Fruit fly (Drosophila melanogaster) whole organism, pupa: ENCODE results near the gene CG1636.

Source experiments
- CG10348 ChIP-seq: fragments of 200-800 bp; sonication (Bioruptor generic); IDR thresholded peaks from 2 replicates; pipeline ENCODE4 v1.3.6; 2022; ENCODE audit warnings: missing biosample characterization, missing genetic modification characterization
- CG12605 ChIP-seq: fragments of 200-800 bp; sonication (Bioruptor generic); IDR thresholded peaks from 2 replicates; pipeline ENCODE4 v1.3.6; 2022; ENCODE audit warnings: missing biosample characterization, missing genetic modification characterization
- CG13204 ChIP-seq: fragments of 200-800 bp; sonication (Bioruptor generic); optimal IDR thresholded peaks from 2 replicates; lab custom pipeline; 2018; ENCODE audit warnings: missing biosample characterization, mild to moderate bottlenecking, missing genetic modification characterization, moderate library complexity
- CG14655 ChIP-seq: fragments of 200-800 bp; sonication (Bioruptor generic); optimal IDR thresholded peaks from 3 replicates; lab custom pipeline; 2017; ENCODE audit warnings: mild to moderate bottlenecking, missing biosample characterization, missing genetic modification reagents, missing genetic modification characterization
- CG15710 ChIP-seq: fragments of 200-800 bp; sonication (Bioruptor generic); optimal IDR thresholded peaks from 2 replicates; lab custom pipeline; 2018; ENCODE audit warnings: missing biosample characterization, mild to moderate bottlenecking, missing genetic modification characterization, moderate library complexity
- CG17806 ChIP-seq: fragments of 200-800 bp; sonication (Bioruptor generic); optimal IDR thresholded peaks from 2 replicates; lab custom pipeline; 2018; ENCODE audit warnings: missing biosample characterization, mild to moderate bottlenecking, missing genetic modification characterization, moderate library complexity
- CG32121 ChIP-seq: fragments of 200-800 bp; sonication (Bioruptor generic); IDR thresholded peaks from 2 replicates; pipeline ENCODE4 v1.3.6; 2022; ENCODE audit warnings: missing biosample characterization, missing genetic modification characterization
- CG34367 ChIP-seq: fragments of 200-800 bp; sonication (Bioruptor generic); optimal IDR thresholded peaks from 2 replicates; lab custom pipeline; 2018; ENCODE audit warnings: missing biosample characterization, mild to moderate bottlenecking, missing genetic modification characterization
- CG4496 ChIP-seq: fragments of 200-800 bp; sonication (Bioruptor generic); IDR thresholded peaks from 3 replicates; pipeline ENCODE4 v1.3.6; 2022; ENCODE audit warnings: missing biosample characterization, missing genetic modification characterization
- CG8159 ChIP-seq: fragments of 200-800 bp; sonication (Bioruptor generic); optimal IDR thresholded peaks from 3 replicates; lab custom pipeline; 2018; ENCODE audit warnings: missing biosample characterization, mild to moderate bottlenecking, missing genetic modification characterization, moderate library complexity
- CG8301 ChIP-seq: fragments of 200-800 bp; sonication (Bioruptor generic); optimal IDR thresholded peaks from 2 replicates; lab custom pipeline; 2018; ENCODE audit warnings: missing biosample characterization, mild to moderate bottlenecking, missing genetic modification characterization
- CG9948 ChIP-seq: fragments of 200-800 bp; sonication (Bioruptor generic); optimal IDR thresholded peaks from 2 replicates; lab custom pipeline; 2018; ENCODE audit warnings: missing biosample characterization, mild to moderate bottlenecking, missing genetic modification characterization, moderate library complexity
- D1 ChIP-seq: fragments of 200-800 bp; sonication (Bioruptor generic); optimal IDR thresholded peaks from 2 replicates; lab custom pipeline; 2018; ENCODE audit warnings: missing biosample characterization, mild to moderate bottlenecking, missing genetic modification characterization, moderate library complexity
- EcR ChIP-seq: fragments of 200-800 bp; sonication (Bioruptor generic); optimal IDR thresholded peaks from 3 replicates; lab custom pipeline; 2019; ENCODE audit warnings: missing biosample characterization, missing genetic modification characterization, mild to moderate bottlenecking, moderate library complexity, missing genetic modification reagents
- Ets98B ChIP-seq: fragments of 200-800 bp; sonication (Bioruptor generic); IDR thresholded peaks from 2 replicates; pipeline ENCODE4 v1.3.6; 2022; ENCODE audit warnings: missing biosample characterization, missing genetic modification characterization
- Pif1A ChIP-seq: fragments of 200-800 bp; sonication (Bioruptor generic); optimal IDR thresholded peaks from 3 replicates; lab custom pipeline; 2016; ENCODE audit warnings: missing biosample characterization, missing genetic modification characterization
- Pif1B ChIP-seq: fragments of 200-800 bp; sonication (Bioruptor generic); optimal IDR thresholded peaks from 3 replicates; lab custom pipeline; 2016; ENCODE audit warnings: missing biosample characterization, missing genetic modification characterization
- Snoo ChIP-seq: fragments of 200-800 bp; sonication (Bioruptor generic); optimal IDR thresholded peaks from 3 replicates; lab custom pipeline; 2017; ENCODE audit warnings: missing biosample characterization, mild to moderate bottlenecking, missing genetic modification characterization, inconsistent platforms
- fd96Ca ChIP-seq: fragments of 200-800 bp; sonication (Bioruptor generic); IDR thresholded peaks from 3 replicates; pipeline ENCODE4 v1.3.6; 2022; ENCODE audit warnings: missing biosample characterization, missing genetic modification characterization
- gl ChIP-seq: fragments of 200-800 bp; sonication (Bioruptor generic); optimal IDR thresholded peaks from 2 replicates; lab custom pipeline; 2018; ENCODE audit warnings: missing biosample characterization, mild to moderate bottlenecking, missing genetic modification characterization
- rn ChIP-seq: fragments of 200-800 bp; sonication (Bioruptor generic); IDR thresholded peaks from 2 replicates; pipeline ENCODE4 v1.3.6; 2022; ENCODE audit warnings: missing biosample characterization, missing genetic modification characterization

The CG1636 gene

DNA sequence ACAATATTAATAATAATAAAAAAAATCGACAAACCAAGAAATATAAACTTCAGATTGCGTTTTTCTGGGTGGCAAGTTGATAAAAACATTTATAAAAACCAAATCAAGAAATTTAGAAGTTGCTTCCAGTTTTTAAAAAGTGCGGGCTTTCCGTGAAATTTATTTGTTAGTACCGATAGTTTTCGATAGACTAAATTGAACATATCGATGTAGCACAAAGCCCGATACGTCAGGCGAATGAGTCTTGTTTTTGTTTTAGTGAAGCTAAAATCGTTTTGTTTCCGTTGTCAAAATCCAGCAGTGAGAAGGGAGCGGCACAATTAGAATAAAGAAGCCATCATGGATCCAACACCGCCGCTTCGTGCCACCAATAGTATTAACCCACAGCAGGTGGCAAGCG lies 32.8 kb upstream of the CG1636 start, which contains the start of gene CG2147:
TSS of gene CG2147 (plus strand) at position 254 of the 400 bp plus-strand sequence.
- no peak for TF ChIP-seq EcR (GFP tag; lab: Kevin White, UChicago)
- no peak for TF ChIP-seq CG15710 (tag; lab: Kevin White, UChicago)
- no peak for TF ChIP-seq CG8301
- TF ChIP-seq CG34367 (tag; lab: Kevin White, UChicago) = no peak
- TF ChIP-seq Pif1A = no peak
- TF ChIP-seq Pif1B (GFP tag; lab: Kevin White, UChicago) = no peak
- no peak for TF ChIP-seq rn
- TF ChIP-seq CG9948 = no peak
- no peak for TF ChIP-seq CG10348 (GFP tag; lab: Robert Waterston, UW)
- TF ChIP-seq CG14655 (GFP tag; lab: Kevin White, UChicago) = no peak
- TF ChIP-seq CG8159 (tag; lab: Kevin White, UChicago) = no peak
- no peak for TF ChIP-seq CG17806 (tag; lab: Kevin White, UChicago)
- TF ChIP-seq CG32121 (GFP tag; lab: Robert Waterston, UW) = no peak
- no peak for TF ChIP-seq gl (tag; lab: Kevin White, UChicago)
- TF ChIP-seq CG13204 (GFP tag; lab: Kevin White, UChicago) = no peak
- TF ChIP-seq CG12605 (GFP tag; lab: Robert Waterston, UW) = no peak

- TF ChIP-seq Pif1B (GFP tag; lab: Kevin White, UChicago) (no peak), CG9948 (no peak), CG4496 (GFP tag; lab: Robert Waterston, UW) (0 out of 3 replicates have a peak, but pooled peaks have one; percentile 50), D1 (tag; lab: Kevin White, UChicago) (no peak), CG8159 (tag; lab: Kevin White, UChicago) (peak; percentile 16), gl (tag; lab: Kevin White, UChicago) (no peak), EcR (GFP tag; lab: Kevin White, UChicago) (no peak), Snoo (tag; lab: Kevin White, UChicago) (no peak), CG10348 (GFP tag; lab: Robert Waterston, UW) (no peak), rn (no peak), fd96Ca (GFP tag; lab: Robert Waterston, UW) (no peak), CG17806 (tag; lab: Kevin White, UChicago) (no peak), Ets98B (no peak), CG34367 (tag; lab: Kevin White, UChicago) (no peak), CG8301 (no peak), CG32121 (GFP tag; lab: Robert Waterston, UW) (no peak), CG12605 (GFP tag; lab: Robert Waterston, UW) (no peak), CG13204 (GFP tag; lab: Kevin White, UChicago) (no peak), Pif1A (no peak), CG15710 (tag; lab: Kevin White, UChicago) (peak; percentile 5), CG14655 (GFP tag; lab: Kevin White, UChicago) (no peak)
These were observed 30.9 kb upstream of the CG1636 start, which contains the start of gene Trxr1 for dm6 chrX:8242298-8242697. Gene Trxr1, plus strand, starts transcription at chrX:8242528.

- TF ChIP-seq gl (tag; lab: Kevin White, UChicago) = no peak
These were observed 30.0 kb upstream of the CG1636 start for dm6 chrX:8243251-8243650.

DNA sequence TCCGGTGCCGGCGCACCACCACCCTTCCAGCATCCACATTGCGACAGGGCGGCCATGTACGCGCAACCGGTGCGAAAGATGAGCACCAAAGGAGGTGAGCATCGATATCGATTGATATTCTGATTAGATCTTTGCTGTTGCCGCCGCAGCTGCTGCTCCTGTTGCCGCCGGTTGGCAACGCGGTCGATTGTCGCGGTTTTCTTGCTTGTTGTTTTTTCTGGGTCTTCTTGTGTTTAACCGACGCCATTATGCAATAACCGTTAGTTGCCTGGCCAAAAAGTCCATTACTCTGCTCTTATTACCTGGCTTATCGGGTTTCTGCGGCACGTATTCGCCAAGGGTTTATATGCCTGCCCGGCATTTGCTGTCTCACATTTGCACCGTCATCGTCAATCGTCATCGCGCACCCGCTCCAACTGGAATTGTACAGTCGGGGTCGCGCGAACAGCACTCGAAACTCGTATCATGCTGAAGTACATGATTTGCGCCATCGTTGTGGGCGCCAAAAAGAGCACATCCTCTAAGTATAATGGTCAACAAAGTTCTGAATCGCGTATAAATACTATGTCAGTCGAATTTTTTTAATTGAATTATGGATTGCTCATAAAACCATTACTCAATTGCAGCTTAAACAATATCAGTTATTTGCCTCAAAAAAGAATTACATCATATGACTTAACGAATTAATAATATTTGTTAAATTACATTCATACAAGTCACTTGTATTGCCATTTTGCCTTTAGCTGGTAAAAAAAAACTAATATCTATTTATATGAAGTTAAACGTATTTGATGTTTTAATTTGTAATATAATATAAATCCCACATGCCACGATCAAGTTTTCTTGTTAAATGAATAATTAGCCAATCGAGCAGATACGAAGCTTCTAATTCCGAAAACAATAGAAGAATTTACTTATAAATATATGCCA lies 29.0 kb upstream of the CG1636 start, which contains the start of gene sni:
TSS of gene sni (minus strand) at position 51 of the 930 bp plus-strand sequence.
- TF ChIP-seq Pif1B (GFP tag; lab: Kevin White, UChicago) = no peak
- no peak for TF ChIP-seq CG14655 (GFP tag; lab: Kevin White, UChicago)
- peak; percentile 46 for TF ChIP-seq Ets98B
- 0 out of 3 replicates have a peak, but pooled peaks have one; percentile 43 for TF ChIP-seq CG4496 (GFP tag; lab: Robert Waterston, UW)
- TF ChIP-seq CG8301 = peak; percentile 39
- peak; percentile 40 for TF ChIP-seq CG9948
- TF ChIP-seq Snoo (tag; lab: Kevin White, UChicago) = peak; percentile 29
- peak; percentile 29 for TF ChIP-seq CG17806 (tag; lab: Kevin White, UChicago)
- peak; percentile 25; the same call in 1 of the 2 replicates for TF ChIP-seq CG12605 (GFP tag; lab: Robert Waterston, UW)
- TF ChIP-seq rn = no peak
- peak; percentile 20 for TF ChIP-seq CG15710 (tag; lab: Kevin White, UChicago)
- peak; percentile 4 for TF ChIP-seq CG34367 (tag; lab: Kevin White, UChicago)
- peak; percentile 14 for TF ChIP-seq gl (tag; lab: Kevin White, UChicago)
- no peak for TF ChIP-seq CG13204 (GFP tag; lab: Kevin White, UChicago)
- TF ChIP-seq fd96Ca (GFP tag; lab: Robert Waterston, UW) = peak; percentile 11; the same call in 1 of the 3 replicates
- TF ChIP-seq CG10348 (GFP tag; lab: Robert Waterston, UW) = no peak
- peak; percentile 46 for TF ChIP-seq Pif1A
- TF ChIP-seq CG8159 (tag; lab: Kevin White, UChicago) = peak; percentile 39
- TF ChIP-seq D1 (tag; lab: Kevin White, UChicago) = no peak
- peak; percentile 41; the same call in 1 of the 2 replicates for TF ChIP-seq CG32121 (GFP tag; lab: Robert Waterston, UW)

dm6 chrX:8251268-8251996 lies 21.8 kb upstream of the CG1636 start, which contains the start of gene ND-75:
Gene ND-75, minus strand, starts transcription at chrX:8251687.
- TF ChIP-seq CG17806 (tag; lab: Kevin White, UChicago) (no peak), CG8159 (tag; lab: Kevin White, UChicago) (no peak), CG14655 (GFP tag; lab: Kevin White, UChicago) (no peak), CG34367 (tag; lab: Kevin White, UChicago) (no peak), CG13204 (GFP tag; lab: Kevin White, UChicago) (no peak), rn (no peak), CG12605 (GFP tag; lab: Robert Waterston, UW) (no peak), CG10348 (GFP tag; lab: Robert Waterston, UW) (no peak), Pif1B (GFP tag; lab: Kevin White, UChicago) (no peak), EcR (GFP tag; lab: Kevin White, UChicago) (no peak), D1 (tag; lab: Kevin White, UChicago) (no peak), CG8301 (no peak), fd96Ca (GFP tag; lab: Robert Waterston, UW) (no peak), Pif1A (no peak), Ets98B (no peak), CG4496 (GFP tag; lab: Robert Waterston, UW) (no peak), Snoo (tag; lab: Kevin White, UChicago) (no peak), CG15710 (tag; lab: Kevin White, UChicago) (no peak)
